Worm (Caenorhabditis elegans) whole organism, young adult: ENCODE measurements around the gene tag-321.

Experiments
- B0035.1 ChIP-seq: sonication (generic microtip); optimal IDR thresholded peaks from 2 replicates; lab custom pipeline; 2016; ENCODE audit warnings: missing genetic modification characterization, mild to moderate bottlenecking, missing compliant biosample characterization, missing genotype, missing genetic modification reagents
- B0336.3 ChIP-seq: fragments of 200-800 bp; sonication (Bioruptor generic); IDR thresholded peaks from 2 replicates; pipeline ENCODE4 v1.3.6; 2022; ENCODE audit warnings: missing genetic modification characterization, missing compliant biosample characterization
- C06A6.2 ChIP-seq: fragments of 200-800 bp; sonication (Bioruptor generic); conservative IDR thresholded peaks from 2 replicates; pipeline ENCODE4 v1.3.6; 2022; ENCODE audit warnings: missing genetic modification characterization, missing compliant biosample characterization
- D2030.7 ChIP-seq: fragments of 200-800 bp; sonication (Bioruptor generic); IDR thresholded peaks from 2 replicates; pipeline ENCODE4 v1.3.6; 2022; ENCODE audit warnings: missing genetic modification reagents, missing genetic modification characterization, missing compliant biosample characterization
- F10E7.11 ChIP-seq: sonication (generic microtip); optimal IDR thresholded peaks from 2 replicates; lab custom pipeline; 2017; ENCODE audit warnings: mild to moderate bottlenecking, missing genetic modification characterization, moderate library complexity, missing compliant biosample characterization
- F22D6.2 ChIP-seq: sonication (generic microtip); optimal IDR thresholded peaks from 2 replicates; lab custom pipeline; 2016; ENCODE audit warnings: mild to moderate bottlenecking, missing genetic modification characterization, missing compliant biosample characterization
- F33H1.4 ChIP-seq: fragments of 200-800 bp; sonication (Bioruptor generic); IDR thresholded peaks from 2 replicates; pipeline ENCODE4 v1.3.6; 2022; ENCODE audit warnings: missing genetic modification reagents, missing genetic modification characterization, missing compliant biosample characterization
- F37B4.10 ChIP-seq: fragments of 200-800 bp; sonication (Bioruptor generic); IDR thresholded peaks from 2 replicates; pipeline ENCODE4 v1.3.6; 2022; ENCODE audit warnings: missing genetic modification characterization, missing compliant biosample characterization
- F49E8.2 ChIP-seq: sonication (generic microtip); optimal IDR thresholded peaks from 3 replicates; lab custom pipeline; 2017; ENCODE audit warnings: missing genetic modification characterization, mild to moderate bottlenecking, missing compliant biosample characterization, antibody characterized with exemption, moderate library complexity; ENCODE audit not compliant: insufficient read depth
- K12H6.12 ChIP-seq: fragments of 200-800 bp; sonication (Bioruptor generic); optimal IDR thresholded peaks from 2 replicates; lab custom pipeline; 2018; ENCODE audit warnings: mild to moderate bottlenecking, missing genetic modification characterization, missing compliant biosample characterization
- T07F8.4 ChIP-seq: sonication (generic microtip); optimal IDR thresholded peaks from 2 replicates; lab custom pipeline; 2016; ENCODE audit warnings: mild to moderate bottlenecking, missing genetic modification characterization, moderate library complexity, missing compliant biosample characterization
- Y56A3A.18 ChIP-seq: fragments of 200-800 bp; sonication (Bioruptor generic); IDR thresholded peaks from 2 replicates; pipeline ENCODE4 v1.3.6; 2022; ENCODE audit warnings: missing genetic modification reagents, missing genetic modification characterization, missing compliant biosample characterization
- Y79H2A.3 ChIP-seq: fragments of 200-800 bp; sonication (Bioruptor generic); conservative IDR thresholded peaks from 2 replicates; pipeline ENCODE4 v1.3.6; 2022; ENCODE audit warnings: missing genetic modification reagents, missing genetic modification characterization, missing compliant biosample characterization
- Y95B8A.8 ChIP-seq: fragments of 200-800 bp; sonication (Bioruptor generic); IDR thresholded peaks from 2 replicates; pipeline ENCODE4 v1.3.6; 2022; ENCODE audit warnings: missing genetic modification reagents, missing genetic modification characterization, missing compliant biosample characterization
- bed-1 ChIP-seq: fragments of 200-800 bp; sonication (Bioruptor generic); IDR thresholded peaks from 2 replicates; pipeline ENCODE4 v1.3.6; 2022; ENCODE audit warnings: missing genetic modification reagents, missing genetic modification characterization, missing compliant biosample characterization
- bed-2 ChIP-seq: fragments of 200-800 bp; sonication (Bioruptor generic); IDR thresholded peaks from 2 replicates; pipeline ENCODE4 v1.3.6; 2022; ENCODE audit warnings: missing genetic modification reagents, missing genetic modification characterization, missing compliant biosample characterization
- chd-7 ChIP-seq: sonication (generic microtip); optimal IDR thresholded peaks from 2 replicates; lab custom pipeline; 2016; ENCODE audit warnings: mild to moderate bottlenecking, missing genetic modification characterization, moderate library complexity, missing compliant biosample characterization
- efl-1 ChIP-seq: fragments of 150-350 bp; optimal IDR thresholded peaks from 2 replicates; lab custom pipeline; 2014; ENCODE audit warnings: missing biosample characterization, missing genetic modification reagents, missing genetic modification characterization
- egl-18 ChIP-seq: fragments of 200-800 bp; sonication (Bioruptor generic); IDR thresholded peaks from 2 replicates; pipeline ENCODE4 v1.3.6; 2022; ENCODE audit warnings: missing genetic modification reagents, missing genetic modification characterization, missing compliant biosample characterization
- hlh-26 ChIP-seq: fragments of 200-800 bp; sonication (Bioruptor generic); conservative IDR thresholded peaks from 2 replicates; pipeline ENCODE4 v1.3.6; 2022; ENCODE audit warnings: missing genetic modification reagents, missing genetic modification characterization, missing compliant biosample characterization
- hmg-1.2 ChIP-seq: fragments of 200-800 bp; sonication (Bioruptor generic); IDR thresholded peaks from 2 replicates; pipeline ENCODE4 v1.3.6; 2022; ENCODE audit warnings: missing genetic modification reagents, missing genetic modification characterization, missing compliant biosample characterization
- hmg-20 ChIP-seq: fragments of 200-800 bp; sonication (Bioruptor generic); IDR thresholded peaks from 2 replicates; pipeline ENCODE4 v1.3.6; 2022; ENCODE audit warnings: missing genetic modification reagents, missing genetic modification characterization, missing compliant biosample characterization
- hrde-1 ChIP-seq: sonication (generic microtip); optimal IDR thresholded peaks from 2 replicates; lab custom pipeline; 2016; ENCODE audit warnings: missing genetic modification characterization, mild to moderate bottlenecking, missing compliant biosample characterization, moderate library complexity, missing genotype, missing genetic modification reagents, borderline replicate concordance
- lin-35 ChIP-seq, 3 experiments: fragments of 150-350 bp in 2 of 3; sonication (generic microtip) in 1 of 3; optimal IDR thresholded peaks; 2 replicates each; lab custom pipeline; 2014 to 2018; ENCODE audit warnings: missing biosample characterization in 3 of 3, missing genetic modification characterization in 3 of 3, missing genetic modification reagents in 3 of 3
- madf-10 ChIP-seq: sonication (generic microtip); optimal IDR thresholded peaks from 2 replicates; lab custom pipeline; 2016; ENCODE audit warnings: mild to moderate bottlenecking, missing genetic modification characterization, missing compliant biosample characterization
- madf-3 ChIP-seq: fragments of 200-800 bp; sonication (Bioruptor generic); IDR thresholded peaks from 2 replicates; pipeline ENCODE4 v1.3.6; 2022; ENCODE audit warnings: missing genetic modification reagents, missing genetic modification characterization, missing compliant biosample characterization
- madf-8 ChIP-seq: fragments of 200-800 bp; sonication (Bioruptor generic); conservative IDR thresholded peaks from 2 replicates; pipeline ENCODE4 v1.3.6; 2022; ENCODE audit warnings: missing genetic modification reagents, missing genetic modification characterization, missing compliant biosample characterization
- mxl-1 ChIP-seq: sonication (generic microtip); optimal IDR thresholded peaks from 2 replicates; lab custom pipeline; 2016; ENCODE audit warnings: missing genetic modification characterization, missing compliant biosample characterization
- nhr-80 ChIP-seq: sonication (generic microtip); optimal IDR thresholded peaks from 2 replicates; lab custom pipeline; 2016; ENCODE audit warnings: missing genetic modification characterization, missing compliant biosample characterization
- nhr-90 ChIP-seq: sonication (generic microtip); optimal IDR thresholded peaks from 2 replicates; lab custom pipeline; 2016; ENCODE audit warnings: missing genotype, mild to moderate bottlenecking, missing genetic modification characterization, missing compliant biosample characterization
- rcor-1 ChIP-seq: fragments of 200-800 bp; sonication (Bioruptor generic); IDR thresholded peaks from 2 replicates; pipeline ENCODE4 v1.3.6; 2022; ENCODE audit warnings: missing genetic modification reagents, missing genetic modification characterization, missing compliant biosample characterization
- rpc-1 ChIP-seq, 2 experiments: fragments of 150-350 bp in 1 of 2; sonication (generic microtip) in 1 of 2; optimal IDR thresholded peaks; 2 replicates each; lab custom pipeline; 2014 to 2018; ENCODE audit warnings: missing biosample characterization in 1 of 2, missing genetic modification characterization in 1 of 2, missing genetic modification reagents in 1 of 2, missing genotype in 1 of 2
- snpc-1.3 ChIP-seq: sonication (generic microtip); optimal IDR thresholded peaks from 2 replicates; lab custom pipeline; 2017; ENCODE audit warnings: missing genetic modification characterization, mild to moderate bottlenecking, missing compliant biosample characterization, antibody characterized with exemption, moderate library complexity, missing genotype, missing genetic modification reagents; ENCODE audit not compliant: insufficient read depth
- snpc-3.4 ChIP-seq: sonication (generic microtip); optimal IDR thresholded peaks from 2 replicates; lab custom pipeline; 2017; ENCODE audit warnings: missing genetic modification characterization, mild to moderate bottlenecking, missing compliant biosample characterization, antibody characterized with exemption, moderate library complexity, missing genotype, missing genetic modification reagents
- snpc-4 ChIP-seq, 5 experiments: fragments of 150-350 bp in 1 of 5; sonication (generic microtip) in 4 of 5; optimal IDR thresholded peaks; 2 replicates each; lab custom pipeline; 2014 to 2018; ENCODE audit warnings: missing genetic modification characterization in 5 of 5, missing biosample characterization in 3 of 5, antibody characterized with exemption in 2 of 5, mild to moderate bottlenecking in 2 of 5, missing compliant biosample characterization in 2 of 5, missing genotype in 2 of 5, moderate library complexity in 2 of 5, missing genetic modification reagents in 1 of 5
- sptf-2 ChIP-seq: fragments of 200-800 bp; sonication (Bioruptor generic); optimal IDR thresholded peaks from 2 replicates; lab custom pipeline; 2018; ENCODE audit warnings: mild to moderate bottlenecking, missing genetic modification characterization, missing compliant biosample characterization
- tbp1 ChIP-seq: fragments of 200-800 bp; sonication (Bioruptor generic); optimal IDR thresholded peaks from 2 replicates; lab custom pipeline; 2018; ENCODE audit warnings: mild to moderate bottlenecking, missing genetic modification characterization, missing compliant biosample characterization
- tlf-1 ChIP-seq: fragments of 200-800 bp; sonication (Bioruptor generic); optimal IDR thresholded peaks from 2 replicates; lab custom pipeline; 2018; ENCODE audit warnings: mild to moderate bottlenecking, missing genetic modification characterization, missing compliant biosample characterization
- unc-130 ChIP-seq: sonication (generic microtip); optimal IDR thresholded peaks from 2 replicates; lab custom pipeline; 2016; ENCODE audit warnings: missing genetic modification reagents, missing genetic modification characterization, missing compliant biosample characterization
- zim-3 ChIP-seq: sonication (generic microtip); optimal IDR thresholded peaks from 2 replicates; lab custom pipeline; 2017; ENCODE audit warnings: mild to moderate bottlenecking, missing genetic modification characterization, moderate library complexity, missing compliant biosample characterization

The tag-321 gene

DNA sequence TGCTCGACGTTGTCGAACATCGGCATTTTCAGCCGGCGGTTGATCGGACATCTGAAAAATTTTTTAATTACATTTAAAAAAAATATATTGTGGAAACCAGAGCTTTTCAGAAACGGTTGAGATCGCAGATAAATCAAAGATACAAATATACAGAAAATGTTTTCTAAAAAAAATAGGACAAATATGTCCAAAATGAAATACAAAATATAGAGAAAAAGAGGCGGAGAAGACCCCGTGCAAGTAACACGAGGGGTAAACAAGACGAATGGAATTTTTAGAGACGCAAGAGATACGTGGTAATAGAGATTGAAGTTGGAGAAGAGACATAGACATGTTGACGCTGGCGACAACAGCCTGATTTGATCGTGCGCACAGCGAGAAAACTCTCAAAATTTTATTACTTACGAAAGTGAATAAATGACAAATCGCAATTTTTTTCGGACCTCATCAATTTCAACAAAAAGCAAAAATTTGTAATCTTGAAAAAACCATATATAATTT, 32.1 kb upstream of the tag-321 start, which contains the start of gene cdgs-1 (continued):
- TF ChIP-seq Y79H2A.3 (no peak), snpc-1.3 (no peak), unc-130 (GFP tag; lab: Kevin White, UChicago) (no peak), T07F8.4 (tag; lab: Kevin White, UChicago) (no peak), D2030.7 (GFP tag; lab: Robert Waterston, UW) (no peak), Y95B8A.8 (no peak), hmg-1.2 (GFP tag; lab: Robert Waterston, UW) (peak; percentile 87; the same call in 1 of the 2 replicates), hrde-1 (tag; lab: Kevin White, UChicago) (no peak), bed-2 (GFP tag; lab: Robert Waterston, UW) (no peak), F10E7.11 (tag; lab: Kevin White, UChicago) (no peak), nhr-80 (peak; percentile 18), B0035.1 (tag; lab: Kevin White, UChicago) (no peak), lin-35 (GFP tag; optimal IDR thresholded peaks at IDR 0.05; lab: Kevin White, UChicago) (no peak), snpc-3.4 (no peak), tbp1 (GFP tag; lab: Kevin White, UChicago) (peak; percentile 29), K12H6.12 (tag; lab: Kevin White, UChicago) (peak; percentile 4), rcor-1 (GFP tag; lab: Robert Waterston, UW) (no peak), zim-3 (no peak), madf-3 (no peak), hlh-26 (GFP tag; lab: Robert Waterston, UW) (no peak), Y56A3A.18 (GFP tag; lab: Robert Waterston, UW) (no peak), B0336.3 (no peak), rpc-1 (optimal IDR thresholded peaks at IDR 0.05; lab: Kevin White, UChicago) (no peak), rpc-1 (tag; optimal IDR thresholded peaks at IDR 0.05; lab: Kevin White, UChicago) (no peak), chd-7 (tag; lab: Kevin White, UChicago) (no peak), efl-1 (no peak), madf-8 (GFP tag; lab: Robert Waterston, UW) (no peak), snpc-4 (GFP tag; optimal IDR thresholded peaks at IDR 0.05; lab: Kevin White, UChicago) (no peak), snpc-4 (tag; optimal IDR thresholded peaks at IDR 0.05; lab: Kevin White, UChicago) (peak in 1 of 4 experiments; percentile 17)

DNA sequence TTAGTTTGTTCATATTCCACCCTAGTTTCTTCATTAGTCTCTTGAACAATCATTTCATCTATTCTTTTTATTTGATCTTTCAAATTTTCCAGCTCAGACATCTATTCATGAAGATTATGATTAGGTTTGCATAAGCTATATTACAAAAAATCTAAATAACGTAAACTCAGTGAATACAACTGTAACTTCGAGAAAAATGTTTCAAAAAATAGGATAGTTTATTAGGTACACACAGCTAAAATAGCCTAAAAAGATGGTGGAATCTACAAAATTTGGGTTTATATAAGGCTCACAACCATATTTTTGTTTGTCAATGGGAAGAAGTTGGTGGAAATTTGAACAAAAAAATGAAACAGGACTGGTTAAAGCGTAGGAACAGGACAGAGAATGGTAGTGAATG, 29.1 kb upstream of the tag-321 start, which contains the start of gene zgpa-1:
zgpa-1 (minus strand) TSS at position 101 of the 400 bp plus-strand sequence.
- TF ChIP-seq mxl-1 (tag; lab: Kevin White, UChicago) (no peak), hrde-1 (tag; lab: Kevin White, UChicago) (no peak), F22D6.2 (tag; lab: Kevin White, UChicago) (no peak), madf-10 (tag; lab: Kevin White, UChicago) (no peak), F37B4.10 (no peak), egl-18 (no peak), hmg-1.2 (GFP tag; lab: Robert Waterston, UW) (no peak), tlf-1 (GFP tag; lab: Kevin White, UChicago) (no peak), sptf-2 (GFP tag; lab: Kevin White, UChicago) (no peak), C06A6.2 (no peak), nhr-90 (no peak), F33H1.4 (GFP tag; lab: Robert Waterston, UW) (no peak), F49E8.2 (tag; lab: Kevin White, UChicago) (no peak), bed-1 (GFP tag; lab: Robert Waterston, UW) (no peak), hmg-20 (GFP tag; lab: Robert Waterston, UW) (no peak)
